Worm (Caenorhabditis elegans): ENCODE data around the gene lys-8.

Gene lys-8

DNA sequence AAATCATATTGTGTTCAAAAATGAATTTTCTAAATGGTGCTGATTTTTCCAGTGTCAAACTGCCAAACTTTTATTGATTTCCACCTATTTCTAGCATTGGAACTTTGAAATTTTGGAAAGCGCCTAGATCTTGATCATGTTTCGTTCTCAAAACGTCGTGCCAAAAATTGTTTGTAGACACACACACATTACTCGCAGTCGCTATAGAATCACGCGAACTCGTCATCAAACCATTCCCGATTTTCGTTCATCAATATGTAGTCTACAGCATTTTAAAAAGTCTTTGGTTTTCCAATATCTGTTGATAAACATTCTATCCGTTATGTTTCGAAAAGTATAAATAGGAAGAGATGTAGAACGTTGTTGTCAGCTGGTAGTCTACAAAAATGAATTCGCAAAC, 15.7 kb upstream of the lys-8 start, which contains the start of the genes C17C3.1 and C17C3.15:
Gene C17C3.1, plus strand, starts transcription at position 301 of the 400 bp plus-strand sequence.
Gene C17C3.15, plus strand, starts transcription at position 383 of the 400 bp plus-strand sequence.
- TF ChIP-seq ceh-82 (tag; optimal IDR thresholded peaks at IDR 0.05) (no peak), nhr-85 (tag) (peak; percentile 78), nhr-11 (tag; optimal IDR thresholded peaks at IDR 0.05) (no peak), lin-14 (GFP tag; optimal IDR thresholded peaks at IDR 0.05) (peak; percentile 11), sup-37 (GFP tag; optimal IDR thresholded peaks at IDR 0.05) (no peak), hlh-17 (GFP tag; optimal IDR thresholded peaks at IDR 0.05; ENCODE audit: borderline replicate concordance) (no peak), nhr-237 (tag; optimal IDR thresholded peaks at IDR 0.05) (no peak), nhr-71 (tag; optimal IDR thresholded peaks at IDR 0.05) (peak; percentile 9), unc-130 (tag; optimal IDR thresholded peaks at IDR 0.05) (no peak)

DNA sequence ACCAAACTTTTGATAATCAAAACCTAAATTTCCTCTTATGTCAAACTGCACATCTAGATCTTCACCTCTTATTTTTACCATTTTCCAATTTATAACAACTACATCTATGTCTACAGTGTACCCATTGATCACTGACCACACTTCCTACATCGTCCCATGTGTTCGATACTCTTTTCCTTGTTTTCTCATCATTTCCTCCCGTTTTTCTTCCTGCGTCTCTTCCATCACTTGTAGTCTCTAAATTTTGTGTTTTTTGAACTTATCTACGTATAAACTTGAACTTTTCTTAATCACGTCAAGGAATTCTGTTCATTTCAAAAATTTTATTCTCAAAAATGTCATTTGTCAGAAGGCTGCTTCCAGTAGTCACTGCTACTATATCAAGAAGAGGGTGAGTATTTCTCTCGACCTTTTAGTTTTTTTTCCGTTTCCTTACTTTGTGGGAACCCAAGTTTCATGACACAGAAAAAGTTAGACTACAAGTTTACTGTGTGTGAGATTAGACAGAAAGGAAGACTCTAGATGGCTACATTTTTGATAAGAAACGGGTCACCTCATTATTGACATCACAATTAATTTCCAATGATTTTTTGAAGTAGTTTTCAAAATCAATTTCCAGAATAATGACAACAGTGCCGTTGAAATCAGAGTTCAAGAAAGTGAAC, 13.8 kb upstream of the lys-8 start:
- peak in 1 of 2 experiments; percentile 60 for TF ChIP-seq lin-35 (GFP tag; optimal IDR thresholded peaks at IDR 0.05)
- TF ChIP-seq ceh-88 (GFP tag; IDR thresholded peaks at IDR 0.05), result no peak
- peak; percentile 45 for TF ChIP-seq nhr-47 (tag; optimal IDR thresholded peaks at IDR 0.05)
- peak; percentile 88 for TF ChIP-seq nhr-71 (tag; optimal IDR thresholded peaks at IDR 0.05)
- TF ChIP-seq tbx-2 (tag; optimal IDR thresholded peaks at IDR 0.05), result peak; percentile 53
- no peak for TF ChIP-seq mdl-1 (tag; optimal IDR thresholded peaks at IDR 0.05)
- no peak for TF ChIP-seq unc-62 (GFP tag; optimal IDR thresholded peaks at IDR 0.05)
- no peak for TF ChIP-seq sox-4 (tag; optimal IDR thresholded peaks at IDR 0.05)
- TF ChIP-seq ces-1 (GFP tag; optimal IDR thresholded peaks at IDR 0.05), result no peak
- peak; percentile 30 for TF ChIP-seq lin-13 (GFP tag; optimal IDR thresholded peaks at IDR 0.05)
- no peak for TF ChIP-seq tlp-1 (tag; optimal IDR thresholded peaks at IDR 0.05)
- no peak for TF ChIP-seq sup-37 (GFP tag; optimal IDR thresholded peaks at IDR 0.05)
- no peak for TF ChIP-seq ceh-8 (GFP tag; optimal IDR thresholded peaks at IDR 0.05)
- no peak for TF ChIP-seq aha-1 (tag; optimal IDR thresholded peaks at IDR 0.05)
- TF ChIP-seq snu-23 (GFP tag; optimal IDR thresholded peaks at IDR 0.05), result peak; percentile 81
- no peak for TF ChIP-seq Y116A8C.19 (tag; optimal IDR thresholded peaks at IDR 0.05; ENCODE audit: borderline replicate concordance)
- peak; percentile 10 for TF ChIP-seq swsn-7 (tag; optimal IDR thresholded peaks at IDR 0.05)
- TF ChIP-seq zip-4 (GFP tag; optimal IDR thresholded peaks at IDR 0.05), result no peak
- TF ChIP-seq nhr-11 (tag; optimal IDR thresholded peaks at IDR 0.05), result no peak
- no peak for TF ChIP-seq unc-130 (tag; optimal IDR thresholded peaks at IDR 0.05)
- no peak for TF ChIP-seq ets-5 (GFP tag; IDR thresholded peaks at IDR 0.05)
- TF ChIP-seq nhr-28 (tag; optimal IDR thresholded peaks at IDR 0.05), result no peak
- peak; percentile 13 for TF ChIP-seq blmp-1 (tag; optimal IDR thresholded peaks at IDR 0.05)
- no peak for TF ChIP-seq dpl-1 (GFP tag; optimal IDR thresholded peaks at IDR 0.05)
- TF ChIP-seq xbp-1 (tag; optimal IDR thresholded peaks at IDR 0.05), result no peak
- TF ChIP-seq sptf-1 (tag; optimal IDR thresholded peaks at IDR 0.05), result no peak
- TF ChIP-seq dsc-1 (tag; optimal IDR thresholded peaks at IDR 0.05), result no peak
- no peak for TF ChIP-seq fkh-10 (GFP tag; optimal IDR thresholded peaks at IDR 0.05)
- TF ChIP-seq ama-1 (optimal IDR thresholded peaks at IDR 0.05), result no peak
- peak; percentile 93 for TF ChIP-seq nhr-85 (tag)
- TF ChIP-seq zag-1 (tag; optimal IDR thresholded peaks at IDR 0.05), result no peak
- no peak for TF ChIP-seq hlh-17 (GFP tag; optimal IDR thresholded peaks at IDR 0.05; ENCODE audit: borderline replicate concordance)
- peak; percentile 70 for TF ChIP-seq lin-14 (GFP tag; optimal IDR thresholded peaks at IDR 0.05)
- TF ChIP-seq lin-39 (tag; optimal IDR thresholded peaks at IDR 0.05), result no peak
- no peak for TF ChIP-seq efl-1 (optimal IDR thresholded peaks at IDR 0.05)
- peak in 1 of 2 experiments; percentile 85 for TF ChIP-seq efl-1 (GFP tag; optimal IDR thresholded peaks at IDR 0.05 in 1 of 2)
- TF ChIP-seq lir-3 (tag; optimal IDR thresholded peaks at IDR 0.05; ENCODE audit: poor library complexity), result no peak
- TF ChIP-seq C16A3.4 (tag; optimal IDR thresholded peaks at IDR 0.05), result no peak
- TF ChIP-seq egl-27 (tag; optimal IDR thresholded peaks at IDR 0.05), result no peak
- TF ChIP-seq ztf-4 (tag; optimal IDR thresholded peaks at IDR 0.05), result peak; percentile 58
- TF ChIP-seq aly-2 (tag; optimal IDR thresholded peaks at IDR 0.05), result no peak
- no peak for TF ChIP-seq F16B12.6 (tag; optimal IDR thresholded peaks at IDR 0.05)
- TF ChIP-seq fkh-8 (tag; optimal IDR thresholded peaks at IDR 0.05), result no peak
- TF ChIP-seq pag-3 (tag; optimal IDR thresholded peaks at IDR 0.05; ENCODE audit: borderline replicate concordance, insufficient read depth), result no peak
- TF ChIP-seq hlh-4 (tag; optimal IDR thresholded peaks at IDR 0.05), result no peak
- TF ChIP-seq C34B4.2 (tag; optimal IDR thresholded peaks at IDR 0.05), result no peak
- no peak for TF ChIP-seq unc-30 (tag; optimal IDR thresholded peaks at IDR 0.05)
